Fruit fly (Drosophila melanogaster) whole organism, prepupa: Measurements from ENCODE around the gene CG3823.
A peak's percentile ranks its signal among the peaks of the same experiment; 100 is the strongest.

Experiments
- Blimp-1 ChIP-seq: fragments of 200-800 bp; sonication (Bioruptor generic); optimal IDR thresholded peaks from 3 replicates; lab custom pipeline; 2017; ENCODE audit warnings: missing biosample characterization, missing genetic modification characterization, mild to moderate bottlenecking, moderate library complexity, missing genetic modification reagents
- CG10631 ChIP-seq: fragments of 200-800 bp; sonication (Bioruptor generic); optimal IDR thresholded peaks from 2 replicates; lab custom pipeline; 2016; ENCODE audit warnings: missing biosample characterization, missing genetic modification characterization
- CG10669 ChIP-seq: fragments of 200-800 bp; sonication (Bioruptor generic); optimal IDR thresholded peaks from 3 replicates; lab custom pipeline; 2018; ENCODE audit warnings: missing biosample characterization, mild to moderate bottlenecking, missing genetic modification characterization, moderate library complexity
- CG11294 ChIP-seq: fragments of 200-800 bp; sonication (Bioruptor generic); IDR thresholded peaks from 2 replicates; pipeline ENCODE4 v1.3.6; 2022; ENCODE audit warnings: missing biosample characterization, missing genetic modification characterization
- CG11762 ChIP-seq: fragments of 200-800 bp; sonication (Bioruptor generic); optimal IDR thresholded peaks from 3 replicates; lab custom pipeline; 2016; ENCODE audit warnings: missing biosample characterization, missing genetic modification characterization; ENCODE audit not compliant: insufficient read depth
- CG11902 ChIP-seq: fragments of 200-800 bp; sonication (Bioruptor generic); optimal IDR thresholded peaks from 3 replicates; lab custom pipeline; 2016; ENCODE audit warnings: missing biosample characterization, missing genetic modification characterization
- CG15336 ChIP-seq: fragments of 200-800 bp; sonication (Bioruptor generic); IDR thresholded peaks from 2 replicates; pipeline ENCODE4 v1.3.6; 2022; ENCODE audit warnings: missing biosample characterization, missing genetic modification characterization
- CG1621 ChIP-seq: fragments of 200-800 bp; sonication (Bioruptor generic); optimal IDR thresholded peaks from 3 replicates; lab custom pipeline; 2018; ENCODE audit warnings: missing biosample characterization, mild to moderate bottlenecking, missing genetic modification characterization
- CG3032 ChIP-seq: fragments of 200-800 bp; optimal IDR thresholded peaks from 2 replicates; lab custom pipeline; 2019; ENCODE audit warnings: missing biosample characterization, mild to moderate bottlenecking, missing genetic modification characterization, moderate library complexity
- CG32006 ChIP-seq: fragments of 200-800 bp; sonication (Bioruptor generic); optimal IDR thresholded peaks from 3 replicates; lab custom pipeline; 2017; ENCODE audit warnings: missing biosample characterization, mild to moderate bottlenecking, missing genetic modification characterization
- CG34406 ChIP-seq: fragments of 200-800 bp; sonication (Bioruptor generic); optimal IDR thresholded peaks from 3 replicates; lab custom pipeline; 2016; ENCODE audit warnings: missing biosample characterization, missing genetic modification characterization
- CG3919 ChIP-seq: fragments of 200-800 bp; sonication (Bioruptor generic); optimal IDR thresholded peaks from 3 replicates; lab custom pipeline; 2016; ENCODE audit warnings: missing biosample characterization, missing genetic modification characterization
- CG4318 ChIP-seq: fragments of 200-800 bp; sonication (Bioruptor generic); optimal IDR thresholded peaks from 3 replicates; lab custom pipeline; 2017; ENCODE audit warnings: missing biosample characterization, mild to moderate bottlenecking, missing genetic modification characterization
- CG6276 ChIP-seq: fragments of 200-800 bp; sonication (Bioruptor generic); optimal IDR thresholded peaks from 2 replicates; lab custom pipeline; 2017; ENCODE audit warnings: missing biosample characterization, mild to moderate bottlenecking, missing genetic modification characterization
- CG6792 ChIP-seq: fragments of 200-800 bp; sonication (Bioruptor generic); optimal IDR thresholded peaks from 3 replicates; lab custom pipeline; 2016; ENCODE audit warnings: missing biosample characterization, missing genetic modification characterization
- CG7368 ChIP-seq: fragments of 200-800 bp; sonication (Bioruptor generic); optimal IDR thresholded peaks from 3 replicates; lab custom pipeline; 2016; ENCODE audit warnings: missing biosample characterization, missing genetic modification characterization
- CG8319 ChIP-seq: fragments of 200-800 bp; sonication (Bioruptor generic); optimal IDR thresholded peaks from 3 replicates; lab custom pipeline; 2016; ENCODE audit warnings: missing biosample characterization, missing genetic modification characterization
- CG8632 ChIP-seq: fragments of 200-800 bp; sonication (Bioruptor generic); optimal IDR thresholded peaks from 3 replicates; lab custom pipeline; 2016; ENCODE audit warnings: missing biosample characterization, missing genetic modification characterization
- CG9139 ChIP-seq: fragments of 200-800 bp; sonication (Bioruptor generic); optimal IDR thresholded peaks from 3 replicates; lab custom pipeline; 2017; ENCODE audit warnings: missing biosample characterization, mild to moderate bottlenecking, missing genetic modification characterization
- Eip93F ChIP-seq: fragments of 200-800 bp; sonication (Bioruptor generic); optimal IDR thresholded peaks from 2 replicates; lab custom pipeline; 2016; ENCODE audit warnings: missing biosample characterization, mild to moderate bottlenecking, missing genetic modification characterization
- Ets21C ChIP-seq: fragments of 200-800 bp; sonication (Bioruptor generic); optimal IDR thresholded peaks from 3 replicates; lab custom pipeline; 2016; ENCODE audit warnings: missing biosample characterization, missing genetic modification characterization
- Ets96B ChIP-seq: fragments of 200-800 bp; optimal IDR thresholded peaks from 2 replicates; lab custom pipeline; 2019; ENCODE audit warnings: missing biosample characterization, mild to moderate bottlenecking, missing genetic modification characterization, moderate library complexity
- Gug ChIP-seq: fragments of 200-800 bp; sonication (Bioruptor generic); IDR thresholded peaks from 2 replicates; pipeline ENCODE4 v1.3.6; 2022; ENCODE audit warnings: missing biosample characterization, missing genetic modification characterization
- Hr38 ChIP-seq: sonication (Bioruptor generic); optimal IDR thresholded peaks from 2 replicates; lab custom pipeline; 2016; ENCODE audit warnings: missing biosample characterization, missing genetic modification characterization
- Hr39 ChIP-seq: fragments of 200-800 bp; sonication (Bioruptor generic); optimal IDR thresholded peaks from 2 replicates; lab custom pipeline; 2016; ENCODE audit warnings: missing biosample characterization, missing genetic modification characterization
- Hr4 ChIP-seq: fragments of 200-800 bp; sonication (Bioruptor generic); optimal IDR thresholded peaks from 3 replicates; lab custom pipeline; 2016; ENCODE audit warnings: missing biosample characterization, missing genetic modification characterization
- Lpt ChIP-seq: fragments of 200-800 bp; sonication (Bioruptor generic); optimal IDR thresholded peaks from 3 replicates; lab custom pipeline; 2016; ENCODE audit warnings: missing biosample characterization, missing genetic modification characterization
- Met ChIP-seq: fragments of 200-800 bp; sonication (Bioruptor generic); optimal IDR thresholded peaks from 3 replicates; lab custom pipeline; 2016; ENCODE audit warnings: missing biosample characterization, missing genetic modification characterization
- OdsH ChIP-seq: fragments of 200-800 bp; sonication (Bioruptor generic); optimal IDR thresholded peaks from 3 replicates; lab custom pipeline; 2016; ENCODE audit warnings: missing biosample characterization, missing genetic modification characterization
- Smox ChIP-seq: fragments of 200-800 bp; sonication (Bioruptor generic); optimal IDR thresholded peaks from 3 replicates; lab custom pipeline; 2016; ENCODE audit warnings: missing biosample characterization, missing genetic modification characterization
- Sox102F ChIP-seq: fragments of 200-800 bp; sonication (Bioruptor generic); optimal IDR thresholded peaks from 2 replicates; lab custom pipeline; 2016; ENCODE audit warnings: missing biosample characterization, mild to moderate bottlenecking, missing genetic modification characterization
- Sox14 ChIP-seq: fragments of 200-800 bp; sonication (Bioruptor generic); optimal IDR thresholded peaks from 3 replicates; lab custom pipeline; 2016; ENCODE audit warnings: missing biosample characterization, missing genetic modification characterization
- achi ChIP-seq: fragments of 200-800 bp; sonication (Bioruptor generic); optimal IDR thresholded peaks from 3 replicates; lab custom pipeline; 2016; ENCODE audit warnings: missing biosample characterization, missing genetic modification characterization
- acj6 ChIP-seq: fragments of 200-800 bp; sonication (Bioruptor generic); optimal IDR thresholded peaks from 3 replicates; lab custom pipeline; 2016; ENCODE audit warnings: missing biosample characterization, missing genetic modification characterization
- cyc ChIP-seq: fragments of 200-800 bp; sonication (Bioruptor generic); optimal IDR thresholded peaks from 3 replicates; lab custom pipeline; 2016; ENCODE audit warnings: missing biosample characterization, missing genetic modification characterization
- dac ChIP-seq: fragments of 200-800 bp; sonication (Bioruptor generic); optimal IDR thresholded peaks from 2 replicates; lab custom pipeline; 2017; ENCODE audit warnings: missing biosample characterization, mild to moderate bottlenecking, missing genetic modification characterization
- eg ChIP-seq: fragments of 200-800 bp; sonication (Bioruptor generic); IDR thresholded peaks from 3 replicates; pipeline ENCODE4 v1.3.6; 2022; ENCODE audit warnings: missing biosample characterization, missing genetic modification characterization
- esn ChIP-seq: fragments of 200-800 bp; sonication (Bioruptor generic); optimal IDR thresholded peaks from 2 replicates; lab custom pipeline; 2016; ENCODE audit warnings: missing biosample characterization, mild to moderate bottlenecking, missing genetic modification characterization, moderate library complexity
- fd59A ChIP-seq: fragments of 200-800 bp; sonication (Bioruptor generic); optimal IDR thresholded peaks from 2 replicates; lab custom pipeline; 2017; ENCODE audit warnings: missing biosample characterization, mild to moderate bottlenecking, missing genetic modification characterization, missing genetic modification reagents
- fd85E ChIP-seq: fragments of 200-800 bp; sonication (Bioruptor generic); optimal IDR thresholded peaks from 3 replicates; lab custom pipeline; 2016; ENCODE audit warnings: missing biosample characterization, missing genetic modification characterization
- fkh ChIP-seq: fragments of 200-800 bp; sonication (Bioruptor generic); optimal IDR thresholded peaks from 3 replicates; lab custom pipeline; 2017; ENCODE audit warnings: missing biosample characterization, mild to moderate bottlenecking, missing genetic modification characterization, moderate library complexity
- lz ChIP-seq: fragments of 200-800 bp; sonication (Bioruptor generic); optimal IDR thresholded peaks from 3 replicates; lab custom pipeline; 2016; ENCODE audit warnings: missing biosample characterization, missing genetic modification characterization
- net ChIP-seq: fragments of 200-800 bp; sonication (Bioruptor generic); optimal IDR thresholded peaks from 3 replicates; lab custom pipeline; 2016; ENCODE audit warnings: missing biosample characterization, missing genetic modification characterization
- salr ChIP-seq, 2 experiments: fragments of 200-800 bp; sonication (Bioruptor generic); optimal IDR thresholded peaks; 3 replicates each; lab custom pipeline; 2016 to 2018; ENCODE audit warnings: missing biosample characterization in 2 of 2, missing genetic modification characterization in 2 of 2, mild to moderate bottlenecking in 1 of 2
- spab ChIP-seq: fragments of 200-800 bp; sonication (Bioruptor generic); optimal IDR thresholded peaks from 2 replicates; lab custom pipeline; 2017; ENCODE audit warnings: missing biosample characterization, mild to moderate bottlenecking, missing genetic modification characterization, missing genetic modification reagents
- ss ChIP-seq, 2 experiments: fragments of 200-800 bp; sonication (Bioruptor generic); optimal IDR thresholded peaks; 2 replicates in 1 of 2; 3 replicates in 1 of 2; lab custom pipeline; 2017 to 2018; ENCODE audit warnings: mild to moderate bottlenecking in 2 of 2, missing biosample characterization in 2 of 2, missing genetic modification characterization in 2 of 2, moderate library complexity in 1 of 2
- svp ChIP-seq: fragments of 200-800 bp; sonication (Bioruptor generic); peaks from one replicate; lab custom pipeline; 2016; ENCODE audit warnings: missing biosample characterization, missing genetic modification characterization
- vri ChIP-seq: fragments of 200-800 bp; sonication (Bioruptor generic); optimal IDR thresholded peaks from 3 replicates; lab custom pipeline; 2016; ENCODE audit warnings: missing biosample characterization, mild to moderate bottlenecking, missing genetic modification characterization

Gene CG3823

DNA sequence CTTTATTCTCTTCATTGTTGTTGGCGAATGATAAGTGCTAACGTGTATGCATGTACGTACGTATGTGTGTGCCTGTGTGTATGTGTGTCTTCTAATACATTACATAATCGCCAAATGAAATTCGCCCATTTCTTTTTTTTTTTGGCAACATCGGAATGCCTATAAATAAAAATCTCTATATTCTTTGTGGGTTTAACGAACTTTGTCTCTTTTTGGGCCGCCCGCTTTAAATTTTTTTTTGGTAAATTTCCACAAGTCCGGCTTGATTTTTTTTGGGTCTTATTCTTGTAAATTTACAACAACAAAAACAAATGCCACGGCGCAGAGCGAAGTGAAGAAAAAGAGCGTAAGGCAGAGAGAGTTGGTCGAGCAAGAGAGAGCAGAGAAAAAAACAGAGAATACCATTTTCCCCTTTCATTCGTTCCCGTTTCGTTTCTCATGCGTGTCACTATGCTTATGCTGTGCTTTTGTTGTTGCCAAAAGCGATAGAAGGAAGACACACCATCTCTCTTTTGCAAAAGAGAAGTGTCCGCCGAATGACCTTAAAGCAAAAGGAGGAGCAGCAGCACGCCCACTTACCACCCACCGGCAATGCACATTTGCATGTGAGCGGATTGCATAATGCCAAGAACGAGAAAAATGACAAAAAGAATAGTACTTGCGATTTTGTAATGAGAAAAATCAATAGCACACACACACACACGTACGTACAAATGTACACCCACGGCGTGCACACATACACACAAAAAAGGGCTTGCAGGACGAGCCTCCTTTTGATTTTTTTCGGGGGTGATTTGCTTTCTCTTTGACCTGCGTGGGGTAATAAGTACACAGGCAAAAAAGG is 49.2 kb downstream of the CG3823 start:
- TF ChIP-seq eg (GFP tag; lab: Robert Waterston, UW) (no peak), CG10631 (GFP tag; lab: Kevin White, UChicago) (no peak)
- TF ChIP-seq, all 60 proteins: peak for 0

DNA sequence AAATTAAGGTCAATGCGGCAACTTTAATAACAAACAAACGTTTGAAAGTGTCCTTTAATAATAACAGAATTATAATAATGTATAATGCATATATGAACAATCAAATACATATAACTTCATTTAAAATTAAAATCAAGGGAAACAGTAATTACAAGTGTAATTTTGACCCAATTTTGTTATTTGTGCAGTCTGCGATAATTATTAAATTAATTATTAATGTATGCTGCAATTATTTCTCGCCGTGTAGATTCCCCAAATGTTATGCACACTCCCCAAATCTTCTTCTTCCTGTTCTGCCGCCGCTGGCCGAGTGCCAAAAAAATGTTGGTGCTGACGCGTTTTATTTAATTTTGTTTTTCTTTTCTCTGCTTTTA is 49.8 kb downstream of the CG3823 start:
- peak; percentile 54 for TF ChIP-seq CG7368 (GFP tag; lab: Kevin White, UChicago)
- peak; percentile 26 for TF ChIP-seq Sox14 (GFP tag; lab: Kevin White, UChicago)
- TF ChIP-seq ss (GFP tag; optimal IDR thresholded peaks at IDR 0.05; lab: Kevin White, UChicago), result peak in 1 of 2 experiments; percentile 40
- no peak for TF ChIP-seq CG1621 (tag; lab: Kevin White, UChicago)
- no peak for TF ChIP-seq CG6276 (GFP tag; lab: Kevin White, UChicago)
- TF ChIP-seq CG34406 (GFP tag; lab: Kevin White, UChicago), result peak; percentile 66
- TF ChIP-seq fd85E (GFP tag; lab: Kevin White, UChicago), result no peak
- TF ChIP-seq achi (GFP tag; lab: Kevin White, UChicago), result peak; percentile 71
- TF ChIP-seq CG11762 (GFP tag; lab: Kevin White, UChicago), result peak; percentile 66
- TF ChIP-seq CG8632 (GFP tag; lab: Kevin White, UChicago), result peak; percentile 72
- TF ChIP-seq dac (GFP tag; lab: Kevin White, UChicago), result peak; percentile 17
- TF ChIP-seq CG32006, result peak; percentile 72
- TF ChIP-seq Ets96B (tag; lab: Kevin White, UChicago), result peak; percentile 54
- peak; percentile 65 for TF ChIP-seq Blimp-1
- TF ChIP-seq CG3032 (tag; lab: Kevin White, UChicago), result peak; percentile 64
- TF ChIP-seq CG10631 (GFP tag; lab: Kevin White, UChicago), result peak; percentile 66
- peak; percentile 73 for TF ChIP-seq OdsH (GFP tag; lab: Kevin White, UChicago)
- TF ChIP-seq salr (GFP tag; optimal IDR thresholded peaks at IDR 0.05; lab: Kevin White, UChicago), result peak in 1 of 2 experiments; percentile 61
- TF ChIP-seq Eip93F (GFP tag; lab: Kevin White, UChicago), result peak; percentile 15
- TF ChIP-seq net (GFP tag; lab: Kevin White, UChicago), result peak; percentile 74
- TF ChIP-seq CG6792 (GFP tag; lab: Kevin White, UChicago), result peak; percentile 53
- TF ChIP-seq Smox (GFP tag; lab: Kevin White, UChicago), result peak; percentile 79
- peak; percentile 52; the same call in 1 of the 2 replicates for TF ChIP-seq CG11294 (GFP tag; lab: Robert Waterston, UW)
- peak; percentile 53 for TF ChIP-seq CG4318 (GFP tag; lab: Kevin White, UChicago)
- peak; percentile 72 for TF ChIP-seq Met (GFP tag; lab: Kevin White, UChicago)
- peak; percentile 54 for TF ChIP-seq Hr4 (GFP tag; lab: Kevin White, UChicago)
- TF ChIP-seq spab (GFP tag; lab: Kevin White, UChicago), result peak; percentile 14
- TF ChIP-seq cyc (GFP tag; lab: Kevin White, UChicago), result peak; percentile 63
- TF ChIP-seq Lpt (GFP tag; lab: Kevin White, UChicago), result peak; percentile 39
- peak; percentile 24 for TF ChIP-seq Hr39 (GFP tag; lab: Kevin White, UChicago)
- TF ChIP-seq fkh (GFP tag; lab: Kevin White, UChicago), result peak; percentile 36
- peak; percentile 63 for TF ChIP-seq acj6 (GFP tag; lab: Kevin White, UChicago)
- peak; percentile 57 for TF ChIP-seq Gug (GFP tag; lab: Robert Waterston, UW)
- TF ChIP-seq Sox102F (GFP tag; lab: Kevin White, UChicago), result peak; percentile 69
- TF ChIP-seq esn, result peak; percentile 83
- TF ChIP-seq eg (GFP tag; lab: Robert Waterston, UW), result peak; percentile 53; the same call in 2 of the 3 replicates
- peak; percentile 71 for TF ChIP-seq CG3919 (GFP tag; lab: Kevin White, UChicago)
- TF ChIP-seq CG8319 (GFP tag; lab: Kevin White, UChicago), result peak; percentile 27
- TF ChIP-seq svp (GFP tag; lab: Kevin White, UChicago), result peak; percentile 86
- peak; percentile 43 for TF ChIP-seq CG11902 (GFP tag; lab: Kevin White, UChicago)
- peak; percentile 4 for TF ChIP-seq CG9139 (GFP tag; lab: Kevin White, UChicago)
- TF ChIP-seq CG10669, result peak; percentile 52
- TF ChIP-seq Hr38, result no peak
- no peak for TF ChIP-seq Ets21C (GFP tag; lab: Kevin White, UChicago)
- TF ChIP-seq lz (GFP tag; lab: Kevin White, UChicago), result peak; percentile 64
- TF ChIP-seq vri (GFP tag; lab: Kevin White, UChicago), result no peak
- peak; percentile 68 for TF ChIP-seq CG15336 (GFP tag; lab: Robert Waterston, UW)
- peak; percentile 24 for TF ChIP-seq fd59A
